Fruit fly (Drosophila melanogaster): ENCODE measurements around the gene capt.

The capt gene

DNA sequence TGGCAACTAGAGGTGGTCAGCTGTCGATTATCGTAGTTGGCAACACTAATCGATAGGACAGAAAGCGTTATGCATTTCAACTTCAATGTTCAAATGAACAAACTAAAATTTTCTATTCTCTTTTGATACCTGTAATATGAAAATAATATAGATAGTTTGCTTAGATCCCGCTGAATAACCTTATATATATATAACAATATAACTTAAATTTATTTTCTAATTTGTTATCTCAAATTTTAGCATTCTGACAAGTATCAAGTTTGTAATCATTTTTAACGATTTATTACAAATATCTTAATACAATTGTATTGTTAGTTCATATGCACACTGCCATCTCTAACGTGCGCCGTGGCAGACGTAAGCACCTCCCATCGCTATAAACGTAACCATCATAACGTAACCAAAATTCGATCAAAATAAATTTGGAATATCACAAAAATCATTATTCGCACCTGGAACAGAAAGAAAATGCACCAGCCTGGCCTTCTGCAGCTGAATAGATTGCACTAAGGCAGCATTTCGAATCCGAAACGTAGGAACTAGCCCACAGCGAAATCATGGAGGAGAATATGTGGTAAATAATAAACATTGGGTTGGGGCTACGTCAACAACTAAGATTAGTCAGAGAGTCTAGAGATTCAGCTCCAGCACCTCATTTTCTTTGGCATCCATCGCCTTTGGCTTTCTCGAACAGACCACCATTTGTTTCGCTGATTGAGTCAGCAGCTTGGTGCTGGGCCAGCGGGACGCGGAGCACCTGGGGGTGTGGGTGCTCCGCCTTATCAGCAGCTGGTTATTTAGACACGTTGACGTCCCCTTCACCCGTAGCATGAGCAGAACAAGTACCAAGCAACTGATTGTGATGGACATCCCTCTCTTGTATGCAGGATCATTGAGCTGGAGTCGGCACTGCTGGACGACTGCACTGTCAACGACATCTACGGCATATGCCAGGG, 28.9 kb downstream of the capt start, which contains the start of the genes Pino and TBC1D23 (continued):
- TF ChIP-seq CG4404 (GFP tag; IDR thresholded peaks at IDR 0.05) (peak; percentile 63), CG6272 (GFP tag; IDR thresholded peaks at IDR 0.05) (peak; percentile 65), hkb (optimal IDR thresholded peaks at IDR 0.05) (no peak), hkb (GFP tag; IDR thresholded peaks at IDR 0.05) (peak; percentile 59), lbe (GFP tag; optimal IDR thresholded peaks at IDR 0.05) (peak; percentile 37), CG11723 (GFP tag; optimal IDR thresholded peaks at IDR 0.05) (peak; percentile 46), caup (GFP tag; optimal IDR thresholded peaks at IDR 0.05; ENCODE audit: severe bottlenecking) (peak; percentile 45), CG1603 (tag; optimal IDR thresholded peaks at IDR 0.05) (peak; percentile 6), Doc3 (GFP tag; IDR thresholded peaks at IDR 0.05; ENCODE audit: partially characterized antibody) (peak; percentile 64), CG12391 (tag; optimal IDR thresholded peaks at IDR 0.05) (peak; percentile 88), CG6654 (GFP tag; optimal IDR thresholded peaks at IDR 0.05) (no peak), CG2712 (tag; optimal IDR thresholded peaks at IDR 0.05) (peak; percentile 82), chn (GFP tag; optimal IDR thresholded peaks at IDR 0.05) (peak; percentile 50), NC2β (GFP tag; optimal IDR thresholded peaks at IDR 0.05) (no peak), CG16779 (GFP tag; IDR thresholded peaks at IDR 0.05) (no peak), Hmx (GFP tag; optimal IDR thresholded peaks at IDR 0.05) (no peak), CG15514 (GFP tag; optimal IDR thresholded peaks at IDR 0.05) (peak; percentile 79), bigmax (GFP tag; optimal IDR thresholded peaks at IDR 0.05) (no peak), CG43689 (GFP tag; IDR thresholded peaks at IDR 0.05) (no peak), CG18599 (GFP tag; optimal IDR thresholded peaks at IDR 0.05) (peak; percentile 67), aop (GFP tag; IDR thresholded peaks at IDR 0.05) (no peak), Dll (GFP tag; IDR thresholded peaks at IDR 0.05; ENCODE audit: partially characterized antibody) (peak; percentile 84), sob (GFP tag; IDR thresholded peaks at IDR 0.05) (peak; percentile 71), ci (GFP tag; IDR thresholded peaks at IDR 0.05) (no peak), CG11696 (GFP tag; IDR thresholded peaks at IDR 0.05) (no peak), CG3281 (GFP tag; optimal IDR thresholded peaks at IDR 0.05) (peak; percentile 67), D19B (GFP tag; optimal IDR thresholded peaks at IDR 0.05) (peak; percentile 25), oc (tag; optimal IDR thresholded peaks at IDR 0.05) (no peak), rib (GFP tag; IDR thresholded peaks at IDR 0.05) (no peak), CG17802 (tag; optimal IDR thresholded peaks at IDR 0.05) (no peak), Opbp (GFP tag; IDR thresholded peaks at IDR 0.05; ENCODE audit: partially characterized antibody) (peak; percentile 52; the same call in 2 of the 3 replicates), CG12299 (tag; optimal IDR thresholded peaks at IDR 0.05) (peak; percentile 49), Rx (GFP tag; IDR thresholded peaks at IDR 0.05) (peak; percentile 44; the same call in 1 of the 2 replicates), CG12744 (GFP tag; optimal IDR thresholded peaks at IDR 0.05) (no peak), B-H2 (GFP tag; optimal IDR thresholded peaks at IDR 0.05) (peak; percentile 57), CG11695 (GFP tag; IDR thresholded peaks at IDR 0.05) (peak; percentile 69), eyg (GFP tag; optimal IDR thresholded peaks at IDR 0.05) (no peak), trem (tag; optimal IDR thresholded peaks at IDR 0.05) (peak; percentile 71), jigr1 (GFP tag; IDR thresholded peaks at IDR 0.05) (no peak; the same call in 2 of the 3 replicates), usp (GFP tag; optimal IDR thresholded peaks at IDR 0.05) (no peak), klu (GFP tag; IDR thresholded peaks at IDR 0.05) (peak; percentile 62; the same call in 1 of the 2 replicates), crol (GFP tag; IDR thresholded peaks at IDR 0.05) (peak; percentile 88), tgo (GFP tag; IDR thresholded peaks at IDR 0.05) (peak; percentile 71), Jarid2 (GFP tag; optimal IDR thresholded peaks at IDR 0.05) (no peak), CG32772 (GFP tag; IDR thresholded peaks at IDR 0.05) (peak; percentile 56), onecut (GFP tag; IDR thresholded peaks at IDR 0.05) (peak; percentile 33; the same call in 1 of the 2 replicates), fd3F (GFP tag; optimal IDR thresholded peaks at IDR 0.05) (peak; percentile 47), CG11398 (GFP tag; optimal IDR thresholded peaks at IDR 0.05) (no peak), Camta (GFP tag; optimal IDR thresholded peaks at IDR 0.05) (peak; percentile 26)
